Worm (Caenorhabditis elegans): ENCODE measurements around the gene ZK616.8.

- TF ChIP-seq hlh-17 (GFP tag; optimal IDR thresholded peaks at IDR 0.05; ENCODE audit: borderline replicate concordance) (no peak), fkh-10 (GFP tag; optimal IDR thresholded peaks at IDR 0.05) (no peak), efl-1 (optimal IDR thresholded peaks at IDR 0.05) (no peak), efl-1 (GFP tag; optimal IDR thresholded peaks at IDR 0.05 in 1 of 2) (no peak), nhr-47 (tag; optimal IDR thresholded peaks at IDR 0.05) (no peak), alr-1 (tag; optimal IDR thresholded peaks at IDR 0.05; ENCODE audit: borderline replicate concordance) (no peak)
Measured at ce11 chrIV:5374946-5375345, 37.0 kb downstream of the ZK616.8 start.
